Worm (Caenorhabditis elegans) whole organism, L1 larva: ENCODE data around the gene fbxb-71.

ENCODE experiments used
- C04F5.9 ChIP-seq: sonication (generic microtip); optimal IDR thresholded peaks from 2 replicates; lab custom pipeline; 2016; ENCODE audit warnings: missing genetic modification characterization, missing compliant biosample characterization
- C16A3.4 ChIP-seq: fragments of 150-350 bp; optimal IDR thresholded peaks from 2 replicates; lab custom pipeline; 2014; ENCODE audit warnings: missing biosample characterization, missing genetic modification characterization
- C34B4.2 ChIP-seq: sonication (generic microtip); optimal IDR thresholded peaks from 2 replicates; lab custom pipeline; 2017; ENCODE audit warnings: mild to moderate bottlenecking, missing genetic modification characterization, missing compliant biosample characterization
- F16B12.6 ChIP-seq: fragments of 150-350 bp; optimal IDR thresholded peaks from 2 replicates; lab custom pipeline; 2014; ENCODE audit warnings: missing biosample characterization, missing genetic modification characterization
- Y116A8C.19 ChIP-seq: sonication (generic microtip); optimal IDR thresholded peaks from 2 replicates; lab custom pipeline; 2016; ENCODE audit warnings: missing compliant biosample characterization, missing genetic modification characterization, borderline replicate concordance
- aha-1 ChIP-seq: fragments of 150-350 bp; optimal IDR thresholded peaks from 2 replicates; lab custom pipeline; 2014; ENCODE audit warnings: missing biosample characterization, missing genetic modification characterization
- aly-2 ChIP-seq: fragments of 150-350 bp; optimal IDR thresholded peaks from 2 replicates; lab custom pipeline; 2014; ENCODE audit warnings: missing biosample characterization, missing genetic modification characterization
- ama-1 ChIP-seq: fragments of 150-350 bp; optimal IDR thresholded peaks from 2 replicates; lab custom pipeline; 2014
- blmp-1 ChIP-seq: fragments of 150-350 bp; optimal IDR thresholded peaks from 2 replicates; lab custom pipeline; 2014; ENCODE audit warnings: missing biosample characterization, missing genetic modification characterization
- ceh-82 ChIP-seq, 3 experiments: fragments of 150-350 bp in 1 of 3; sonication (generic microtip) in 2 of 3; optimal IDR thresholded peaks; 2 replicates each; lab custom pipeline; 2014 to 2017; ENCODE audit warnings: missing biosample characterization in 3 of 3, missing genetic modification characterization in 3 of 3
- ceh-90 ChIP-seq: sonication (generic microtip); optimal IDR thresholded peaks from 2 replicates; lab custom pipeline; 2016; ENCODE audit warnings: missing genetic modification characterization, missing compliant biosample characterization
- egl-27 ChIP-seq, 2 experiments: fragments of 150-350 bp in 1 of 2; sonication (generic microtip); optimal IDR thresholded peaks; 3 replicates each; lab custom pipeline; 2017 to 2018; ENCODE audit warnings: missing biosample characterization in 2 of 2, missing genetic modification characterization in 2 of 2, missing genetic modification reagents in 2 of 2
- elt-2 ChIP-seq: sonication (generic microtip); optimal IDR thresholded peaks from 2 replicates; lab custom pipeline; 2016; ENCODE audit warnings: missing genetic modification characterization, mild to moderate bottlenecking, inconsistent platforms, missing compliant biosample characterization, missing genetic modification reagents
- ets-5 ChIP-seq: fragments of 200-800 bp; sonication (Bioruptor generic); IDR thresholded peaks from 2 replicates; pipeline ENCODE4 v1.3.6; 2022; ENCODE audit warnings: missing genetic modification characterization, missing compliant biosample characterization
- fkh-10 ChIP-seq: sonication (generic microtip); optimal IDR thresholded peaks from 2 replicates; lab custom pipeline; 2017; ENCODE audit warnings: missing biosample characterization, missing genetic modification reagents, missing genetic modification characterization
- fkh-4 ChIP-seq: sonication (generic microtip); optimal IDR thresholded peaks from 2 replicates; lab custom pipeline; 2016; ENCODE audit warnings: missing compliant biosample characterization, missing genetic modification characterization, borderline replicate concordance
- fos-1 ChIP-seq: fragments of 150-350 bp; optimal IDR thresholded peaks from 2 replicates; lab custom pipeline; 2014; ENCODE audit warnings: missing biosample characterization, missing genetic modification characterization
- hlh-17 ChIP-seq: fragments of 200-800 bp; sonication (Bioruptor generic); optimal IDR thresholded peaks from 2 replicates; lab custom pipeline; 2018; ENCODE audit warnings: missing genetic modification characterization, mild to moderate bottlenecking, missing compliant biosample characterization, moderate library complexity, borderline replicate concordance
- hpl-2 ChIP-seq: fragments of 150-350 bp; optimal IDR thresholded peaks from 2 replicates; lab custom pipeline; 2014; ENCODE audit warnings: missing biosample characterization, missing genetic modification reagents, missing genetic modification characterization
- isw-1 ChIP-seq: fragments of 200-800 bp; sonication (Bioruptor generic); IDR thresholded peaks from 2 replicates; pipeline ENCODE4 v1.3.6; 2022; ENCODE audit warnings: missing genetic modification characterization, missing compliant biosample characterization
- jun-1 ChIP-seq: fragments of 150-350 bp; optimal IDR thresholded peaks from 2 replicates; lab custom pipeline; 2014; ENCODE audit warnings: missing biosample characterization, missing genetic modification reagents, missing genetic modification characterization
- lin-14 ChIP-seq: fragments of 200-800 bp; sonication (Bioruptor generic); optimal IDR thresholded peaks from 2 replicates; lab custom pipeline; 2018; ENCODE audit warnings: mild to moderate bottlenecking, missing genetic modification characterization, moderate library complexity, missing compliant biosample characterization
- mab-9 ChIP-seq: fragments of 200-800 bp; sonication (Bioruptor generic); IDR thresholded peaks from 2 replicates; pipeline ENCODE4 v1.3.6; 2022; ENCODE audit warnings: missing genetic modification reagents, missing genetic modification characterization, missing compliant biosample characterization
- nhr-12 ChIP-seq: sonication (generic microtip); optimal IDR thresholded peaks from 2 replicates; lab custom pipeline; 2017; ENCODE audit warnings: missing biosample characterization, missing genetic modification characterization
- nhr-28 ChIP-seq: fragments of 150-350 bp; optimal IDR thresholded peaks from 2 replicates; lab custom pipeline; 2014; ENCODE audit warnings: missing biosample characterization, missing genetic modification characterization
- nhr-47 ChIP-seq: sonication (generic microtip); optimal IDR thresholded peaks from 2 replicates; lab custom pipeline; 2016; ENCODE audit warnings: mild to moderate bottlenecking, missing genetic modification characterization, moderate library complexity, missing compliant biosample characterization
- nhr-71 ChIP-seq: sonication (generic microtip); optimal IDR thresholded peaks from 2 replicates; lab custom pipeline; 2016; ENCODE audit warnings: mild to moderate bottlenecking, missing genetic modification characterization, moderate library complexity, missing compliant biosample characterization
- nhr-76 ChIP-seq: sonication (generic microtip); optimal IDR thresholded peaks from 2 replicates; lab custom pipeline; 2017; ENCODE audit warnings: missing biosample characterization, missing genetic modification characterization
- nhr-85 ChIP-seq: sonication (generic microtip); peaks from one replicate; lab custom pipeline; 2016; ENCODE audit warnings: missing genetic modification characterization, inconsistent platforms, missing compliant biosample characterization
- nhr-90 ChIP-seq: sonication (generic microtip); optimal IDR thresholded peaks from 2 replicates; lab custom pipeline; 2016; ENCODE audit warnings: mild to moderate bottlenecking, missing genetic modification characterization, missing compliant biosample characterization; ENCODE audit not compliant: poor library complexity
- pax-3 ChIP-seq: fragments of 200-800 bp; sonication (Bioruptor generic); optimal IDR thresholded peaks from 2 replicates; lab custom pipeline; 2018; ENCODE audit warnings: mild to moderate bottlenecking, missing genetic modification characterization, moderate library complexity, missing compliant biosample characterization
- sup-37 ChIP-seq: fragments of 200-800 bp; sonication (Bioruptor generic); optimal IDR thresholded peaks from 2 replicates; lab custom pipeline; 2018; ENCODE audit warnings: mild to moderate bottlenecking, missing genetic modification characterization, missing compliant biosample characterization
- tbx-2 ChIP-seq: sonication (generic microtip); optimal IDR thresholded peaks from 2 replicates; lab custom pipeline; 2016; ENCODE audit warnings: missing genetic modification characterization, missing compliant biosample characterization
- tlp-1 ChIP-seq: fragments of 150-350 bp; optimal IDR thresholded peaks from 2 replicates; lab custom pipeline; 2014; ENCODE audit warnings: missing biosample characterization, missing genetic modification characterization
- unc-62 ChIP-seq: fragments of 150-350 bp; optimal IDR thresholded peaks from 2 replicates; lab custom pipeline; 2014; ENCODE audit warnings: missing biosample characterization, missing genetic modification reagents, missing genetic modification characterization
- unc-86 ChIP-seq: sonication (generic microtip); optimal IDR thresholded peaks from 2 replicates; lab custom pipeline; 2016; ENCODE audit warnings: missing genetic modification characterization, missing compliant biosample characterization
- xbp-1 ChIP-seq: sonication (generic microtip); optimal IDR thresholded peaks from 2 replicates; lab custom pipeline; 2016; ENCODE audit warnings: missing genetic modification characterization, missing compliant biosample characterization
- zag-1 ChIP-seq: fragments of 150-350 bp; optimal IDR thresholded peaks from 2 replicates; lab custom pipeline; 2014; ENCODE audit warnings: missing biosample characterization, missing genetic modification characterization
- zip-4 ChIP-seq: fragments of 200-800 bp; sonication (Bioruptor generic); optimal IDR thresholded peaks from 2 replicates; lab custom pipeline; 2018; ENCODE audit warnings: mild to moderate bottlenecking, missing genetic modification characterization, moderate library complexity, missing compliant biosample characterization

The fbxb-71 gene

ce11 chrX:3245812-3246211 is 16.9 kb upstream of the fbxb-71 start, which contains the start of gene F40F4.7 (continued):
- TF ChIP-seq tlp-1 (tag; lab: Kevin White, UChicago) = no peak
- TF ChIP-seq zag-1 (tag; lab: Kevin White, UChicago) = no peak
- no peak for TF ChIP-seq fkh-4 (tag; lab: Kevin White, UChicago)
- no peak for TF ChIP-seq nhr-76 (tag; lab: Kevin White, UChicago)
- no peak for TF ChIP-seq nhr-28
- TF ChIP-seq hpl-2 = no peak
- TF ChIP-seq elt-2 (tag; lab: Kevin White, UChicago) = peak; percentile 5
- TF ChIP-seq aly-2 (tag; lab: Kevin White, UChicago) = no peak
- TF ChIP-seq unc-62 (GFP tag; lab: Kevin White, UChicago) = no peak
- no peak for TF ChIP-seq fkh-10 (GFP tag; lab: Kevin White, UChicago)
- TF ChIP-seq C34B4.2 (tag; lab: Kevin White, UChicago) = no peak
- no peak for TF ChIP-seq ceh-90 (tag; lab: Kevin White, UChicago)
- no peak for TF ChIP-seq unc-86 (tag; lab: Kevin White, UChicago)
- TF ChIP-seq hlh-17 (GFP tag; lab: Kevin White, UChicago) = no peak
- TF ChIP-seq isw-1 (GFP tag; lab: Robert Waterston, UW) = no peak
- TF ChIP-seq ceh-82 (tag; optimal IDR thresholded peaks at IDR 0.05; lab: Kevin White, UChicago) = peak in 1 of 3 experiments; percentile 31
- TF ChIP-seq fos-1 (tag; lab: Kevin White, UChicago) = no peak
- TF ChIP-seq C04F5.9 (tag; lab: Kevin White, UChicago) = no peak
- TF ChIP-seq mab-9 (GFP tag; lab: Robert Waterston, UW) = no peak
- peak; percentile 15 for TF ChIP-seq F16B12.6 (tag; lab: Kevin White, UChicago)
- TF ChIP-seq aha-1 (tag; lab: Kevin White, UChicago) = no peak
- TF ChIP-seq blmp-1 (tag; lab: Kevin White, UChicago) = no peak
- peak; percentile 41 for TF ChIP-seq jun-1
- peak; percentile 60 for TF ChIP-seq nhr-47 (tag; lab: Kevin White, UChicago)
- TF ChIP-seq sup-37 (GFP tag; lab: Kevin White, UChicago) = no peak
- no peak for TF ChIP-seq ets-5 (GFP tag; lab: Robert Waterston, UW)
- peak; percentile 35 for TF ChIP-seq xbp-1
- no peak for TF ChIP-seq tbx-2 (tag; lab: Kevin White, UChicago)
- TF ChIP-seq egl-27 (tag; optimal IDR thresholded peaks at IDR 0.05; lab: Kevin White, UChicago) = no peak
- no peak for TF ChIP-seq pax-3
- TF ChIP-seq ama-1 (lab: Kevin White, UChicago) = no peak
- no peak for TF ChIP-seq Y116A8C.19 (tag; lab: Kevin White, UChicago)
- TF ChIP-seq C16A3.4 (tag; lab: Kevin White, UChicago) = peak; percentile 65
- peak; percentile 23 for TF ChIP-seq nhr-90 (tag; lab: Kevin White, UChicago)
- peak; percentile 59 for TF ChIP-seq nhr-85 (tag; lab: Kevin White, UChicago)

DNA sequence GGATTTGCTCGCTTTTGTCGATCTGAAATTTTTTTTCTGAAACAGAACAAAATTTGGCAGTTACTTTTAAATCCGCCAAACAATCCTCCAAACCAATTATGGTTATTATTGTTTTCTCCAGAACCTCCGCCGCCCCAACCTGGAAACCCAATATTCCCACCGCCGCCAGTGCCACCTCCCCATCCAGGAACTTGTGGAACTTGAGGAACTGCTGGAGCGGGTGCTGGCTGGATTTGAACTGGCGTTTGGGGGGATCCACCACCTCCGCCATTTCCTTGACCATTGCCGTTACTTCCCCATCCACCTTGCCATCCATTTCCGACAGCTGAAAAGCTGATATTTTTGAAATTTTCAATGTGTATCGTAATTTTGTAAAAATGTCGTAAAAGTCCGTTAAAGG is 14.9 kb upstream of the fbxb-71 start:
- TF ChIP-seq unc-62 (GFP tag; lab: Kevin White, UChicago) = no peak
- TF ChIP-seq fkh-10 (GFP tag; lab: Kevin White, UChicago) = no peak
- TF ChIP-seq zip-4 (GFP tag; lab: Kevin White, UChicago) = no peak
- TF ChIP-seq jun-1 = no peak
- no peak for TF ChIP-seq aly-2 (tag; lab: Kevin White, UChicago)

- TF ChIP-seq nhr-71 (peak; percentile 42), xbp-1 (no peak), lin-14 (GFP tag; lab: Kevin White, UChicago) (peak; percentile 17), nhr-85 (tag; lab: Kevin White, UChicago) (peak; percentile 55), nhr-12 (tag; lab: Kevin White, UChicago) (no peak)
Measured at ce11 chrX:3250481-3251091, 12.1 kb upstream of the fbxb-71 start, which contains the start of gene pqn-37. Gene pqn-37, minus strand, starts transcription at chrX:3250531.
